Worm (Caenorhabditis elegans) whole organism, L4 larva: ENCODE measurements around the gene F49C12.12.

ENCODE experiments used
- F26F4.8 ChIP-seq: fragments of 200-800 bp; sonication (Bioruptor generic); conservative IDR thresholded peaks from 2 replicates; pipeline ENCODE4 v1.3.6; 2022; ENCODE audit warnings: missing genetic modification characterization, missing compliant biosample characterization
- F37D6.2 ChIP-seq: sonication (generic microtip); optimal IDR thresholded peaks from 2 replicates; lab custom pipeline; 2016; ENCODE audit warnings: mild to moderate bottlenecking, missing genetic modification characterization, missing compliant biosample characterization
- F49E8.2 ChIP-seq: sonication (generic microtip); optimal IDR thresholded peaks from 2 replicates; lab custom pipeline; 2016; ENCODE audit warnings: missing compliant biosample characterization, mild to moderate bottlenecking, missing genetic modification characterization, borderline replicate concordance
- R02D3.7 ChIP-seq: fragments of 150-350 bp; sonication (generic microtip); optimal IDR thresholded peaks from 3 replicates; lab custom pipeline; 2014; ENCODE audit warnings: missing biosample characterization, missing genetic modification characterization
- T20F7.1 ChIP-seq: fragments of 200-800 bp; sonication (Bioruptor generic); optimal IDR thresholded peaks from 2 replicates; lab custom pipeline; 2018; ENCODE audit warnings: mild to moderate bottlenecking, missing genetic modification characterization, missing compliant biosample characterization
- Y105C5A.15 ChIP-seq: fragments of 200-800 bp; sonication (Bioruptor generic); IDR thresholded peaks from 2 replicates; pipeline ENCODE4 v1.3.6; 2022; ENCODE audit warnings: missing genetic modification characterization, missing compliant biosample characterization
- Y48G9A.11 ChIP-seq: fragments of 200-800 bp; sonication (Bioruptor generic); IDR thresholded peaks from 2 replicates; pipeline ENCODE4 v1.3.6; 2022; ENCODE audit warnings: missing genetic modification reagents, missing genetic modification characterization, missing compliant biosample characterization
- aha-1 ChIP-seq: fragments of 150-350 bp; peaks from one replicate; lab custom pipeline; 2014; ENCODE audit warnings: missing biosample characterization, missing genetic modification characterization
- aly-2 ChIP-seq: sonication (generic microtip); optimal IDR thresholded peaks from 2 replicates; lab custom pipeline; 2018; ENCODE audit warnings: missing biosample characterization, missing genetic modification characterization
- ama-1 ChIP-seq: fragments of 150-350 bp; optimal IDR thresholded peaks from 2 replicates; lab custom pipeline; 2014; ENCODE audit warnings: inconsistent platforms, mixed read lengths
- arid-1 ChIP-seq: fragments of 200-800 bp; sonication (Bioruptor generic); conservative IDR thresholded peaks from 2 replicates; pipeline ENCODE4 v1.3.6; 2022; ENCODE audit warnings: missing genetic modification reagents, missing genetic modification characterization, missing compliant biosample characterization
- ceh-28 ChIP-seq: fragments of 150-350 bp; optimal IDR thresholded peaks from 2 replicates; lab custom pipeline; 2014; ENCODE audit warnings: missing biosample characterization, missing genetic modification reagents, missing genetic modification characterization
- ceh-32 ChIP-seq: sonication (generic microtip); optimal IDR thresholded peaks from 2 replicates; lab custom pipeline; 2016; ENCODE audit warnings: mild to moderate bottlenecking, missing genetic modification characterization, missing compliant biosample characterization; ENCODE audit not compliant: poor library complexity
- ces-1 ChIP-seq: fragments of 150-350 bp; sonication (generic microtip); optimal IDR thresholded peaks from 4 replicates; lab custom pipeline; 2014; ENCODE audit warnings: missing biosample characterization, missing genetic modification reagents, missing genetic modification characterization
- cey-2 ChIP-seq: sonication (generic microtip); optimal IDR thresholded peaks from 3 replicates; lab custom pipeline; 2017; ENCODE audit warnings: missing genetic modification characterization, mild to moderate bottlenecking, missing compliant biosample characterization, antibody characterized with exemption, borderline replicate concordance; ENCODE audit not compliant: insufficient read depth
- ctbp-1 ChIP-seq: fragments of 200-800 bp; sonication (Bioruptor generic); IDR thresholded peaks from 2 replicates; pipeline ENCODE4 v1.3.6; 2022; ENCODE audit warnings: missing genetic modification reagents, missing genetic modification characterization, missing compliant biosample characterization
- daf-16 ChIP-seq, 3 experiments: sonication (generic microtip); optimal IDR thresholded peaks; 2 replicates each; lab custom pipeline; 2016 to 2017; ENCODE audit warnings: missing genetic modification characterization in 3 of 3, missing genetic modification reagents in 3 of 3, mild to moderate bottlenecking in 2 of 3, missing compliant biosample characterization in 2 of 3, missing biosample characterization in 1 of 3, moderate library complexity in 1 of 3
- daf-19 ChIP-seq: fragments of 200-800 bp; sonication (Bioruptor generic); conservative IDR thresholded peaks from 2 replicates; pipeline ENCODE4 v1.3.6; 2022; ENCODE audit warnings: missing genetic modification characterization, missing compliant biosample characterization
- egl-27 ChIP-seq: sonication (generic microtip); optimal IDR thresholded peaks from 3 replicates; lab custom pipeline; 2017; ENCODE audit warnings: missing biosample characterization, missing genetic modification reagents, missing genetic modification characterization
- fkh-10 ChIP-seq: fragments of 150-350 bp; optimal IDR thresholded peaks from 2 replicates; lab custom pipeline; 2014; ENCODE audit warnings: missing biosample characterization, missing genetic modification reagents, missing genetic modification characterization
- fos-1 ChIP-seq: fragments of 150-350 bp; optimal IDR thresholded peaks from 2 replicates; lab custom pipeline; 2014; ENCODE audit warnings: missing biosample characterization, missing genetic modification characterization
- gei-8 ChIP-seq: fragments of 200-800 bp; sonication (Bioruptor generic); optimal IDR thresholded peaks from 2 replicates; lab custom pipeline; 2018; ENCODE audit warnings: mild to moderate bottlenecking, missing genetic modification characterization, missing compliant biosample characterization
- hif-1 ChIP-seq, 2 experiments: sonication (generic microtip); optimal IDR thresholded peaks; 2 replicates each; lab custom pipeline; 2016 to 2017; ENCODE audit warnings: missing compliant biosample characterization in 2 of 2, missing genetic modification characterization in 2 of 2, missing genetic modification reagents in 2 of 2, missing genotype in 2 of 2, mild to moderate bottlenecking in 1 of 2
- hlh-30 ChIP-seq: sonication (generic microtip); optimal IDR thresholded peaks from 2 replicates; lab custom pipeline; 2017; ENCODE audit warnings: antibody characterized with exemption, mild to moderate bottlenecking, missing genetic modification characterization, missing compliant biosample characterization; ENCODE audit not compliant: insufficient read depth
- lin-1 ChIP-seq: fragments of 200-800 bp; sonication (Bioruptor generic); IDR thresholded peaks from 2 replicates; pipeline ENCODE4 v1.3.6; 2022; ENCODE audit warnings: missing genetic modification reagents, missing genetic modification characterization, missing compliant biosample characterization
- lin-13 ChIP-seq: fragments of 150-350 bp; optimal IDR thresholded peaks from 2 replicates; lab custom pipeline; 2014; ENCODE audit warnings: missing biosample characterization, missing genetic modification reagents, missing genetic modification characterization
- lin-15B ChIP-seq: fragments of 150-350 bp; sonication (generic microtip); optimal IDR thresholded peaks from 3 replicates; lab custom pipeline; 2014; ENCODE audit warnings: missing biosample characterization, missing genetic modification characterization
- lin-38 ChIP-seq: fragments of 200-800 bp; sonication (Bioruptor generic); IDR thresholded peaks from 2 replicates; pipeline ENCODE4 v1.3.6; 2022; ENCODE audit warnings: missing genetic modification reagents, missing genetic modification characterization, missing compliant biosample characterization
- mdt-29 ChIP-seq: fragments of 200-800 bp; sonication (Bioruptor generic); IDR thresholded peaks from 2 replicates; pipeline ENCODE4 v1.3.6; 2022; ENCODE audit warnings: missing genetic modification reagents, missing genetic modification characterization, missing compliant biosample characterization
- mep-1 ChIP-seq: fragments of 150-350 bp; sonication (generic microtip); optimal IDR thresholded peaks from 3 replicates; lab custom pipeline; 2014; ENCODE audit warnings: missing biosample characterization, missing genetic modification characterization
- mxl-3 ChIP-seq: fragments of 200-800 bp; sonication (Bioruptor generic); optimal IDR thresholded peaks from 2 replicates; lab custom pipeline; 2018; ENCODE audit warnings: mild to moderate bottlenecking, missing genetic modification characterization, missing compliant biosample characterization
- nhr-102 ChIP-seq: sonication (generic microtip); optimal IDR thresholded peaks from 2 replicates; lab custom pipeline; 2016; ENCODE audit warnings: mild to moderate bottlenecking, missing genetic modification characterization, moderate library complexity, missing compliant biosample characterization
- nhr-41 ChIP-seq: fragments of 200-800 bp; sonication (Bioruptor generic); IDR thresholded peaks from 2 replicates; pipeline ENCODE4 v1.3.6; 2022; ENCODE audit warnings: missing genetic modification reagents, missing genetic modification characterization, missing compliant biosample characterization
- nhr-76 ChIP-seq: fragments of 150-350 bp; optimal IDR thresholded peaks from 2 replicates; lab custom pipeline; 2014; ENCODE audit warnings: missing biosample characterization, missing genetic modification characterization
- sdz-12 ChIP-seq: fragments of 200-800 bp; sonication (Bioruptor generic); optimal IDR thresholded peaks from 2 replicates; lab custom pipeline; 2018; ENCODE audit warnings: mild to moderate bottlenecking, missing genetic modification characterization, missing compliant biosample characterization
- unc-62 ChIP-seq, 3 experiments: fragments of 150-350 bp in 1 of 3; sonication (generic microtip); optimal IDR thresholded peaks in 2 of 3; peaks in 1 of 3; 1 replicate in 1 of 3; 2 replicates in 2 of 3; lab custom pipeline; 2014 to 2017; ENCODE audit warnings: missing biosample characterization in 3 of 3, missing genetic modification characterization in 3 of 3, missing genetic modification reagents in 3 of 3, missing genotype in 1 of 3
- zip-2 ChIP-seq: fragments of 150-350 bp; optimal IDR thresholded peaks from 2 replicates; lab custom pipeline; 2014; ENCODE audit warnings: missing biosample characterization, missing genetic modification characterization

F49C12.12 gene

DNA sequence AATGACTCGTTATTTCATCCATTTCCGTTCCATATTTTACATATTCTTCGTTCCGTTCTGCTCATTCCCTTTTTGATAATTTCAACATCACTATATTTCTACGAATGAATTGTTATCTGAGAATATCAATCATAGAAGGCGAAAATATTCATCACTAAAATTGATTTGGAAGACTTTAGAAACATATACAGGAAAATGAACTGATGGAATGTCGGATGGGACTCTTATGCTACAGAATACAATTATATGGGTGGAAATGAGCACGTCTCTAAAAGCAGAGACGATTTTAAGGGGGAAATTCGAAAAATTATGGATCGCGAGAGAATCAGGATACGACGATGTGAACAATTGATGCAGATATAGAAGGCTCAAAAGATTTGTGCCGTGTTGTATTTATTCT is 866 bp downstream of the F49C12.12 start:
- TF ChIP-seq egl-27 (tag; lab: Kevin White, UChicago) (no peak), zip-2 (tag; lab: Kevin White, UChicago) (no peak), ama-1 (lab: Kevin White, UChicago) (peak; percentile 31), fkh-10 (no peak), R02D3.7 (tag; lab: Kevin White, UChicago) (no peak), gei-8 (peak; percentile 30), T20F7.1 (no peak), lin-1 (GFP tag; lab: Robert Waterston, UW) (no peak), Y48G9A.11 (GFP tag; lab: Robert Waterston, UW) (0 out of 2 replicates have a peak, but pooled peaks have one; percentile 30), ceh-32 (tag; lab: Kevin White, UChicago) (no peak), arid-1 (GFP tag; lab: Robert Waterston, UW) (0 out of 2 replicates have a peak, but pooled peaks have one; percentile 41), unc-62 (GFP tag; optimal IDR thresholded peaks at IDR 0.05 in 1 of 2; lab: Kevin White, UChicago) (peak in 1 of 2 experiments; percentile 51), unc-62 (tag; optimal IDR thresholded peaks at IDR 0.05; lab: Kevin White, UChicago) (no peak), ces-1 (GFP tag; lab: Kevin White, UChicago) (no peak), F26F4.8 (GFP tag; lab: Robert Waterston, UW) (no peak), lin-13 (GFP tag; lab: Kevin White, UChicago) (no peak), ceh-28 (tag; lab: Kevin White, UChicago) (no peak), nhr-76 (tag; lab: Kevin White, UChicago) (no peak), daf-16 (GFP tag; optimal IDR thresholded peaks at IDR 0.05; lab: Kevin White, UChicago) (no peak), daf-16 (tag; optimal IDR thresholded peaks at IDR 0.05; lab: Kevin White, UChicago) (peak; percentile 18), Y105C5A.15 (GFP tag; lab: Robert Waterston, UW) (0 out of 2 replicates have a peak, but pooled peaks have one; percentile 40), lin-15B (tag; lab: Kevin White, UChicago) (no peak)

ce11 chrIV:9319080-9319479 is 1.8 kb downstream of the F49C12.12 start, which contains the start of the genes F49C12.11 and nemt-1:
F49C12.11 (plus strand) TSS chrIV:9319380.
nemt-1 (minus strand) TSS chrIV:9319439.
- TF ChIP-seq cey-2 (tag; lab: Kevin White, UChicago): no peak
- TF ChIP-seq fkh-10: no peak
- no peak for TF ChIP-seq ctbp-1 (GFP tag; lab: Robert Waterston, UW)
- TF ChIP-seq aly-2 (tag; lab: Kevin White, UChicago): no peak
- no peak for TF ChIP-seq nhr-102 (tag; lab: Kevin White, UChicago)
- TF ChIP-seq sdz-12: no peak
- no peak for TF ChIP-seq hif-1 (tag; optimal IDR thresholded peaks at IDR 0.05; lab: Kevin White, UChicago)
- no peak for TF ChIP-seq mep-1
- no peak for TF ChIP-seq Y48G9A.11 (GFP tag; lab: Robert Waterston, UW)
- TF ChIP-seq aha-1 (tag; lab: Kevin White, UChicago): no peak
- TF ChIP-seq fos-1: no peak
- TF ChIP-seq mdt-29 (GFP tag; lab: Robert Waterston, UW): no peak
- TF ChIP-seq nhr-41 (GFP tag; lab: Robert Waterston, UW): no peak
- no peak for TF ChIP-seq unc-62 (GFP tag; optimal IDR thresholded peaks at IDR 0.05 in 1 of 2; lab: Kevin White, UChicago)
- TF ChIP-seq unc-62 (tag; optimal IDR thresholded peaks at IDR 0.05; lab: Kevin White, UChicago): no peak
- no peak for TF ChIP-seq hlh-30 (tag; lab: Kevin White, UChicago)
- no peak for TF ChIP-seq F49E8.2 (tag; lab: Kevin White, UChicago)
- TF ChIP-seq, all 104 proteins: peak for 0

ce11 chrIV:9318147-9318546 is 2.7 kb downstream of the F49C12.12 start:
- no peak for TF ChIP-seq zip-2 (tag; lab: Kevin White, UChicago)
- TF ChIP-seq daf-19 (GFP tag; lab: Robert Waterston, UW): no peak
- no peak for TF ChIP-seq hlh-30 (tag; lab: Kevin White, UChicago)
- no peak for TF ChIP-seq mxl-3 (GFP tag; lab: Kevin White, UChicago)
- TF ChIP-seq aha-1 (tag; lab: Kevin White, UChicago): peak; percentile 75
- TF ChIP-seq lin-38 (GFP tag; lab: Robert Waterston, UW): peak; percentile 55
- no peak for TF ChIP-seq F37D6.2 (tag; lab: Kevin White, UChicago)
